Fruit fly (Drosophila melanogaster) whole organism, pupa: Measurements from ENCODE around the gene akirin.

Source experiments
- CG15710 ChIP-seq: fragments of 200-800 bp; sonication (Bioruptor generic); optimal IDR thresholded peaks from 2 replicates; lab custom pipeline; 2018; ENCODE audit warnings: missing biosample characterization, mild to moderate bottlenecking, missing genetic modification characterization, moderate library complexity
- CG4496 ChIP-seq: fragments of 200-800 bp; sonication (Bioruptor generic); IDR thresholded peaks from 3 replicates; pipeline ENCODE4 v1.3.6; 2022; ENCODE audit warnings: missing biosample characterization, missing genetic modification characterization
- fd96Ca ChIP-seq: fragments of 200-800 bp; sonication (Bioruptor generic); IDR thresholded peaks from 3 replicates; pipeline ENCODE4 v1.3.6; 2022; ENCODE audit warnings: missing biosample characterization, missing genetic modification characterization

DNA sequence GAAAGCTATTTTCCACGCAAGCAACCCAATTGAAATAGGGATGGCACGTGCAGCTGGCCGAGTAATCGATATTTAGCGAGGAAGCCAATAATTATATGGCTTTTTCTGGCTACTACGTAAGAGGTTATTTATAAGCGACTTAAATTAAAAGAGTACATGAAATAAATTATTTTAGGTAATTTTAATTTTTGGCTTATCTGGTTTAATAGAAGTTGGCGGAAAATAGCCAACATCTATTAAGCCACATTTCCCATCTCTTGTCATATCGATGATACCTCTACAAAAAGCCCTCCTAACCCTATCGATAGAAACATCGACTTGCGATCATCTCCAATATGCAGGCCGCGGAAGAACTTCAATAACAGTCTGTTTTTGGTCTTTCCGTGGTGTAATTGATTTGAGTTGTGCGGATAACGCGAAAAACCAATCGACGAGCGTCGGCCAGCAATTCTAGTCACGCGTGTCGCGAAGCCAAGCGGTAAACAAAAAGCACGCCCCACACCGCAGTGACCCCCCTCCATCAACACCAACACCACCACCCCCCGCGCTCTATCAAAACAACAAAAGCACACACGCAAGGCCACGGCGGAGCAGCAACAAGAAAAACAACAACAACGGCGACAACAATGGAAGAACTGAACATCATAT is 21.5 kb upstream of the akirin start, which contains the start of the genes Srp19 and qm:
- TF ChIP-seq CG4496 (peak; percentile 59; the same call in 1 of the 3 replicates), CG15710 (tag; lab: Kevin White, UChicago) (peak; percentile 11), fd96Ca (GFP tag; lab: Robert Waterston, UW) (peak; percentile 27; the same call in 2 of the 3 replicates)
